Fruit fly (Drosophila melanogaster): Measurements from ENCODE around the gene dpr15.

dpr15 gene

dm6 chr3R:12158495-12158894, at the start of gene dpr15:
TSS of gene dpr15 (minus strand) at chr3R:12158595.
- no peak for TF ChIP-seq CG8478 (optimal IDR thresholded peaks at IDR 0.05)
- no peak for TF ChIP-seq CTCF (optimal IDR thresholded peaks at IDR 0.05)

dm6 chr3R:12197641-12198040, 39.2 kb upstream of the dpr15 start, which contains the start of gene Adk1:
TSS of gene Adk1 (plus strand) at chr3R:12197941.
- TF ChIP-seq CG8478 (optimal IDR thresholded peaks at IDR 0.05) (no peak), CTCF (optimal IDR thresholded peaks at IDR 0.05) (no peak)

dm6 chr3R:12196100-12196499, 37.7 kb upstream of the dpr15 start:
- no peak for TF ChIP-seq CTCF (optimal IDR thresholded peaks at IDR 0.05)
- no peak for TF ChIP-seq CG8478 (optimal IDR thresholded peaks at IDR 0.05)

dm6 chr3R:12194911-12195310, 36.5 kb upstream of the dpr15 start, which contains the start of the genes eIF3d2 and CG43450:
TSS of gene eIF3d2 (minus strand) at chr3R:12195011.
TSS of gene CG43450 (plus strand) at chr3R:12195294.
- TF ChIP-seq CTCF (optimal IDR thresholded peaks at IDR 0.05) = no peak
- TF ChIP-seq CG8478 (optimal IDR thresholded peaks at IDR 0.05) = no peak

- TF ChIP-seq CG8478 (optimal IDR thresholded peaks at IDR 0.05) = no peak
- TF ChIP-seq CTCF (optimal IDR thresholded peaks at IDR 0.05) = no peak
Observed at dm6 chr3R:12185615-12186014, 27.2 kb upstream of the dpr15 start.

- TF ChIP-seq CTCF (optimal IDR thresholded peaks at IDR 0.05) (no peak), CG8478 (optimal IDR thresholded peaks at IDR 0.05) (no peak)
Observed at dm6 chr3R:12168348-12168747, 10.0 kb upstream of the dpr15 start.

dm6 chr3R:12166086-12166485, 7.7 kb upstream of the dpr15 start, which contains the start of gene Cpn:
TSS of gene Cpn (minus strand) at chr3R:12166186.
- TF ChIP-seq CG8478 (optimal IDR thresholded peaks at IDR 0.05) (no peak), CTCF (optimal IDR thresholded peaks at IDR 0.05) (no peak)

dm6 chr3R:12128151-12128970, 30.0 kb downstream of the dpr15 start, which contains the start of gene CG4702:
TSS of gene CG4702 (minus strand) at chr3R:12128201.
- TF ChIP-seq CG8478 (optimal IDR thresholded peaks at IDR 0.05) (no peak), CTCF (optimal IDR thresholded peaks at IDR 0.05) (no peak)

- TF ChIP-seq CTCF (optimal IDR thresholded peaks at IDR 0.05) = no peak
- TF ChIP-seq CG8478 (optimal IDR thresholded peaks at IDR 0.05) = no peak
Observed at dm6 chr3R:12125431-12126027, 32.9 kb downstream of the dpr15 start.

- TF ChIP-seq CTCF (optimal IDR thresholded peaks at IDR 0.05) (no peak), CG8478 (optimal IDR thresholded peaks at IDR 0.05) (no peak)
Observed at dm6 chr3R:12124843-12125242, 33.6 kb downstream of the dpr15 start.

dm6 chr3R:12121161-12121560, 37.2 kb downstream of the dpr15 start:
- no peak for TF ChIP-seq CTCF (optimal IDR thresholded peaks at IDR 0.05)

- TF ChIP-seq CTCF (optimal IDR thresholded peaks at IDR 0.05) = no peak
- TF ChIP-seq CG8478 (optimal IDR thresholded peaks at IDR 0.05) = no peak
Observed at dm6 chr3R:12113700-12114099, 44.7 kb downstream of the dpr15 start.

dm6 chr3R:12094588-12094987, 63.8 kb downstream of the dpr15 start, which contains the start of gene dpr17:
TSS of gene dpr17 (plus strand) at chr3R:12094876.
- no peak for TF ChIP-seq CTCF (optimal IDR thresholded peaks at IDR 0.05)

dm6 chr3R:12090549-12090948, 67.8 kb downstream of the dpr15 start, which contains the start of gene ATP8B:
TSS of gene ATP8B (minus strand) at chr3R:12090612.
- TF ChIP-seq CG8478 (optimal IDR thresholded peaks at IDR 0.05) (no peak), CTCF (optimal IDR thresholded peaks at IDR 0.05) (no peak)

Data from S2 (cell line).